Worm (Caenorhabditis elegans): ENCODE data around the gene Y53F4B.14.

DNA sequence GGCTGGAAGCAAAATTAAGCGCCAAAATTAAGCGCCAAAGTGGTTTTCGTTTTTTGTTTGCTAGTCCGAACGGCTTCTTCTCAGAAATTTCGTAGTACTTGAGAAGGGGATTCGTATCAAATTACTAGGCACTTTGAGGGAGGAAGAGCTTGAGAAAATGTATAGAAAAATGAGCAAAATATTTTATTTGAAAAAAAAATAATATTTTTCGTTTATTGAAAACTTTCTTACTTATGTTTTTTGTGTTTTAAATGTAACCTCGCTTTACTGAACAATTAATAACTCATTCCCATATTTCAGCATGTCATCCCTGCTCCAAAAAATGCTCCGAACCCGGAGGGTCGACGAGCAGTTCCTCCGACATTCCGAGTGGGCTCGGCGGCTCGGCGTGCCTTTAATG lies 18.9 kb upstream of the Y53F4B.14 start, which contains the start of gene Y53F4B.12:
- TF ChIP-seq Y95B8A.8 (GFP tag; IDR thresholded peaks at IDR 0.05): no peak
- TF ChIP-seq F49E8.2 (tag; optimal IDR thresholded peaks at IDR 0.05; ENCODE audit: insufficient read depth): no peak
- TF ChIP-seq lsy-27 (tag; optimal IDR thresholded peaks at IDR 0.05; ENCODE audit: borderline replicate concordance, insufficient read depth): no peak
- TF ChIP-seq ceh-91 (GFP tag; IDR thresholded peaks at IDR 0.05): no peak
- TF ChIP-seq zfh-2 (GFP tag; conservative IDR thresholded peaks at IDR 0.05): no peak
- TF ChIP-seq dpff-1 (tag; optimal IDR thresholded peaks at IDR 0.05): no peak
- no peak for TF ChIP-seq ccch-3 (GFP tag; optimal IDR thresholded peaks at IDR 0.05)
- TF ChIP-seq somi-1 (GFP tag; optimal IDR thresholded peaks at IDR 0.05): no peak
- TF ChIP-seq tbp1 (GFP tag; optimal IDR thresholded peaks at IDR 0.05): no peak
- no peak for TF ChIP-seq D2030.7 (GFP tag; IDR thresholded peaks at IDR 0.05)
- no peak for TF ChIP-seq dpl-1 (GFP tag; optimal IDR thresholded peaks at IDR 0.05)
- TF ChIP-seq atf-7 (tag; optimal IDR thresholded peaks at IDR 0.05): no peak
- TF ChIP-seq unc-62 (GFP tag; optimal IDR thresholded peaks at IDR 0.05): no peak
- TF ChIP-seq tbx-9 (tag; optimal IDR thresholded peaks at IDR 0.05; ENCODE audit: borderline replicate concordance): no peak
